Worm (Caenorhabditis elegans): ENCODE measurements around the gene F37C12.10.

DNA sequence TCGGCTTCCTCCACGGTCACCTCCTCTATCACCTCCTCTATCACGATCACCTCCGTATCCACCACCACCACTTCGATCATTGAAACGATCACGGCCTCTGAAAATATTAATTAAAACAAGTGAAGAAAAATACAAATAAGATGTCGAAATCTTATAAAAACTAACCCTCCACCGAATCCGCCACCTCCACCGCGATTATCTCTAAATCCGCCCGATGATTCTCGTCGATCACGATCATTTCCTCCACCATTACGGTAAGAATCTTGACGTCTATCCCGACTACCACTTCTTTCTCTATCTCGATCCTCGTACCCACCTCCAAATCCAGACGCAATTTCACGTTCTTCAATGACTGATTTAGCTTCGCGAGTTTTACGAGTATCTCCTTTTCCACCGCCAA lies 28.9 kb downstream of the F37C12.10 start:
- no peak for TF ChIP-seq nhr-25 (tag; optimal IDR thresholded peaks at IDR 0.05)
- TF ChIP-seq nhr-77 (tag; optimal IDR thresholded peaks at IDR 0.05) = no peak
- TF ChIP-seq snpc-4 (tag; optimal IDR thresholded peaks at IDR 0.05) = no peak
- no peak for TF ChIP-seq lin-39 (tag; optimal IDR thresholded peaks at IDR 0.05)
- no peak for TF ChIP-seq blmp-1 (tag; optimal IDR thresholded peaks at IDR 0.05; ENCODE audit: insufficient read depth)

Measured in whole organism, L2 larva.